Fruit fly (Drosophila melanogaster): ENCODE results near the gene Cf2.

The Cf2 gene

dm6 chr2L:4906546-4907250, 23.8 kb upstream of the Cf2 start, which contains the start of gene snsl (continued):
- TF ChIP-seq pita (GFP tag; optimal IDR thresholded peaks at IDR 0.05) (no peak), CG6175 (GFP tag; IDR thresholded peaks at IDR 0.05) (peak; percentile 16; the same call in 1 of the 3 replicates), kah (GFP tag; optimal IDR thresholded peaks at IDR 0.05) (peak; percentile 43), CG2712 (tag; optimal IDR thresholded peaks at IDR 0.05) (peak; percentile 81), Stat92E (GFP tag; optimal IDR thresholded peaks at IDR 0.05) (no peak), zf30C (GFP tag; optimal IDR thresholded peaks at IDR 0.05) (peak; percentile 43), NC2β (GFP tag; optimal IDR thresholded peaks at IDR 0.05) (no peak), lab (GFP tag; optimal IDR thresholded peaks at IDR 0.05) (peak; percentile 56), vfl (GFP tag; optimal IDR thresholded peaks at IDR 0.05) (no peak), tin (GFP tag; optimal IDR thresholded peaks at IDR 0.05) (peak; percentile 40), lbe (GFP tag; optimal IDR thresholded peaks at IDR 0.05) (no peak), CkIIα-i1 (GFP tag; IDR thresholded peaks at IDR 0.05) (no peak), CG16863 (GFP tag; optimal IDR thresholded peaks at IDR 0.05) (no peak), CG34422 (GFP tag; IDR thresholded peaks at IDR 0.05) (peak; percentile 31; the same call in 1 of the 3 replicates), Xrp1 (GFP tag; IDR thresholded peaks at IDR 0.05) (peak; percentile 36; the same call in 1 of the 2 replicates), stc (GFP tag; IDR thresholded peaks at IDR 0.05) (0 out of 2 replicates have a peak, but pooled peaks have one; percentile 47), CG4854 (GFP tag; optimal IDR thresholded peaks at IDR 0.05) (no peak), CG12155 (GFP tag; optimal IDR thresholded peaks at IDR 0.05) (no peak), lola (GFP tag; optimal IDR thresholded peaks at IDR 0.05) (peak in 1 of 3 experiments; percentile 52), nerfin-1 (tag; optimal IDR thresholded peaks at IDR 0.05) (peak; percentile 77), pum (GFP tag; optimal IDR thresholded peaks at IDR 0.05) (no peak), CG16813 (GFP tag; IDR thresholded peaks at IDR 0.05; ENCODE audit: partially characterized antibody) (no peak), Ets65A (GFP tag) (peak; percentile 92), Nf-YA (GFP tag; IDR thresholded peaks at IDR 0.05) (no peak), CG4282 (GFP tag; optimal IDR thresholded peaks at IDR 0.05) (no peak), CG14710 (tag; optimal IDR thresholded peaks at IDR 0.05) (peak; percentile 40), CG30403 (GFP tag; optimal IDR thresholded peaks at IDR 0.05) (peak; percentile 67), Ada2b (GFP tag; IDR thresholded peaks at IDR 0.05) (peak; percentile 29; the same call in 1 of the 2 replicates), pnt (GFP tag; optimal IDR thresholded peaks at IDR 0.05) (no peak), Atf3 (GFP tag; optimal IDR thresholded peaks at IDR 0.05) (no peak), MBD-R2 (GFP tag; IDR thresholded peaks at IDR 0.05) (peak; percentile 21; the same call in 1 of the 2 replicates), CG7556 (GFP tag; optimal IDR thresholded peaks at IDR 0.05) (peak; percentile 84), grn (GFP tag; optimal IDR thresholded peaks at IDR 0.05) (no peak), Abd-B (GFP tag; optimal IDR thresholded peaks at IDR 0.05) (no peak), Rx (GFP tag; IDR thresholded peaks at IDR 0.05) (no peak), dati (GFP tag; IDR thresholded peaks at IDR 0.05) (no peak), CG6689 (GFP tag; IDR thresholded peaks at IDR 0.05) (peak; percentile 53), ATbp (GFP tag; optimal IDR thresholded peaks at IDR 0.05) (peak; percentile 36), CG1024 (GFP tag; IDR thresholded peaks at IDR 0.05) (no peak), nerfin-2 (GFP tag; IDR thresholded peaks at IDR 0.05; ENCODE audit: partially characterized antibody) (no peak), CG2889 (GFP tag; IDR thresholded peaks at IDR 0.05) (0 out of 3 replicates have a peak, but pooled peaks have one; percentile 27), danr (GFP tag; IDR thresholded peaks at IDR 0.05) (no peak), Hand (GFP tag; optimal IDR thresholded peaks at IDR 0.05) (no peak), sisA (GFP tag; IDR thresholded peaks at IDR 0.05) (no peak; the same call in 1 of the 2 replicates), CG13287 (GFP tag; IDR thresholded peaks at IDR 0.05; ENCODE audit: partially characterized antibody) (no peak), Mes4 (GFP tag; optimal IDR thresholded peaks at IDR 0.05) (no peak), CG6854 (GFP tag; optimal IDR thresholded peaks at IDR 0.05) (peak; percentile 10), z (GFP tag; IDR thresholded peaks at IDR 0.05) (no peak), CG1832 (GFP tag; optimal IDR thresholded peaks at IDR 0.05) (no peak), oc (tag; optimal IDR thresholded peaks at IDR 0.05) (no peak)
